Worm (Caenorhabditis elegans) whole organism, L1 larva: ENCODE results near the gene C45G7.4.
A peak's percentile ranks its signal among the peaks of the same experiment; 100 is the strongest.

Experiments used
- C04F5.9 ChIP-seq: sonication (generic microtip); optimal IDR thresholded peaks from 2 replicates; lab custom pipeline; 2016; ENCODE audit warnings: missing genetic modification characterization, missing compliant biosample characterization
- C16A3.4 ChIP-seq: fragments of 150-350 bp; optimal IDR thresholded peaks from 2 replicates; lab custom pipeline; 2014; ENCODE audit warnings: missing biosample characterization, missing genetic modification characterization
- ama-1 ChIP-seq: fragments of 150-350 bp; optimal IDR thresholded peaks from 2 replicates; lab custom pipeline; 2014
- blmp-1 ChIP-seq: fragments of 150-350 bp; optimal IDR thresholded peaks from 2 replicates; lab custom pipeline; 2014; ENCODE audit warnings: missing biosample characterization, missing genetic modification characterization
- ceh-63 ChIP-seq: fragments of 200-800 bp; sonication (Bioruptor generic); optimal IDR thresholded peaks from 2 replicates; lab custom pipeline; 2018; ENCODE audit warnings: mild to moderate bottlenecking, missing genetic modification characterization, missing compliant biosample characterization
- ceh-90 ChIP-seq: sonication (generic microtip); optimal IDR thresholded peaks from 2 replicates; lab custom pipeline; 2016; ENCODE audit warnings: missing genetic modification characterization, missing compliant biosample characterization
- dpl-1 ChIP-seq, 3 experiments: fragments of 150-350 bp in 2 of 3; sonication (generic microtip) in 1 of 3; optimal IDR thresholded peaks; 2 replicates each; lab custom pipeline; 2014 to 2017; ENCODE audit warnings: missing biosample characterization in 3 of 3, missing genetic modification characterization in 3 of 3, missing genetic modification reagents in 3 of 3
- dsc-1 ChIP-seq: sonication (generic microtip); optimal IDR thresholded peaks from 2 replicates; lab custom pipeline; 2016; ENCODE audit warnings: mild to moderate bottlenecking, missing genetic modification characterization, missing compliant biosample characterization
- efl-1 ChIP-seq, 4 experiments: fragments of 150-350 bp; optimal IDR thresholded peaks in 3 of 4; peaks in 1 of 4; 1 replicate in 1 of 4; 2 replicates in 3 of 4; lab custom pipeline; 2014; ENCODE audit warnings: missing biosample characterization in 2 of 4, missing genetic modification characterization in 2 of 4, missing genetic modification reagents in 2 of 4
- elt-2 ChIP-seq: sonication (generic microtip); optimal IDR thresholded peaks from 2 replicates; lab custom pipeline; 2016; ENCODE audit warnings: missing genetic modification characterization, mild to moderate bottlenecking, inconsistent platforms, missing compliant biosample characterization, missing genetic modification reagents
- fkh-10 ChIP-seq: sonication (generic microtip); optimal IDR thresholded peaks from 2 replicates; lab custom pipeline; 2017; ENCODE audit warnings: missing biosample characterization, missing genetic modification reagents, missing genetic modification characterization
- fkh-8 ChIP-seq: sonication (generic microtip); optimal IDR thresholded peaks from 2 replicates; lab custom pipeline; 2016; ENCODE audit warnings: mild to moderate bottlenecking, missing genetic modification characterization, missing compliant biosample characterization
- grh-1 ChIP-seq: fragments of 200-800 bp; sonication (Bioruptor generic); IDR thresholded peaks from 2 replicates; pipeline ENCODE4 v1.3.6; 2022; ENCODE audit warnings: missing genetic modification reagents, missing genetic modification characterization, missing compliant biosample characterization
- hlh-17 ChIP-seq: fragments of 200-800 bp; sonication (Bioruptor generic); optimal IDR thresholded peaks from 2 replicates; lab custom pipeline; 2018; ENCODE audit warnings: missing genetic modification characterization, mild to moderate bottlenecking, missing compliant biosample characterization, moderate library complexity, borderline replicate concordance
- hlh-4 ChIP-seq: sonication (generic microtip); optimal IDR thresholded peaks from 2 replicates; lab custom pipeline; 2016; ENCODE audit warnings: mild to moderate bottlenecking, missing genetic modification characterization, missing compliant biosample characterization
- isw-1 ChIP-seq: fragments of 200-800 bp; sonication (Bioruptor generic); IDR thresholded peaks from 2 replicates; pipeline ENCODE4 v1.3.6; 2022; ENCODE audit warnings: missing genetic modification characterization, missing compliant biosample characterization
- lin-13 ChIP-seq: fragments of 150-350 bp; optimal IDR thresholded peaks from 2 replicates; lab custom pipeline; 2014; ENCODE audit warnings: missing biosample characterization, missing genetic modification reagents, missing genetic modification characterization
- lin-14 ChIP-seq: fragments of 200-800 bp; sonication (Bioruptor generic); optimal IDR thresholded peaks from 2 replicates; lab custom pipeline; 2018; ENCODE audit warnings: mild to moderate bottlenecking, missing genetic modification characterization, moderate library complexity, missing compliant biosample characterization
- lin-15B ChIP-seq: fragments of 150-350 bp; sonication (generic microtip); optimal IDR thresholded peaks from 3 replicates; lab custom pipeline; 2014; ENCODE audit warnings: missing biosample characterization, missing genetic modification characterization
- lin-35 ChIP-seq, 2 experiments: fragments of 150-350 bp; optimal IDR thresholded peaks; 2 replicates each; lab custom pipeline; 2014; ENCODE audit warnings: missing biosample characterization in 2 of 2, missing genetic modification characterization in 2 of 2, missing genetic modification reagents in 2 of 2
- lin-39 ChIP-seq: fragments of 150-350 bp; optimal IDR thresholded peaks from 2 replicates; lab custom pipeline; 2014; ENCODE audit warnings: missing biosample characterization, missing genetic modification reagents, missing genetic modification characterization
- lir-3 ChIP-seq: sonication (generic microtip); optimal IDR thresholded peaks from 2 replicates; lab custom pipeline; 2016; ENCODE audit warnings: mild to moderate bottlenecking, missing genetic modification characterization, moderate library complexity, missing compliant biosample characterization; ENCODE audit not compliant: poor library complexity
- mab-9 ChIP-seq: fragments of 200-800 bp; sonication (Bioruptor generic); IDR thresholded peaks from 2 replicates; pipeline ENCODE4 v1.3.6; 2022; ENCODE audit warnings: missing genetic modification reagents, missing genetic modification characterization, missing compliant biosample characterization
- mdl-1 ChIP-seq, 2 experiments: fragments of 150-350 bp; optimal IDR thresholded peaks; 2 replicates each; lab custom pipeline; 2014 to 2017; ENCODE audit warnings: missing biosample characterization in 2 of 2, missing genetic modification characterization in 2 of 2, inconsistent platforms in 1 of 2
- mep-1 ChIP-seq: fragments of 150-350 bp; optimal IDR thresholded peaks from 2 replicates; lab custom pipeline; 2014; ENCODE audit warnings: missing biosample characterization, missing genetic modification characterization
- nhr-12 ChIP-seq: sonication (generic microtip); optimal IDR thresholded peaks from 2 replicates; lab custom pipeline; 2017; ENCODE audit warnings: missing biosample characterization, missing genetic modification characterization
- nhr-20 ChIP-seq: sonication (generic microtip); optimal IDR thresholded peaks from 2 replicates; lab custom pipeline; 2016; ENCODE audit warnings: mild to moderate bottlenecking, missing genetic modification characterization, missing compliant biosample characterization
- nhr-237 ChIP-seq: fragments of 150-350 bp; optimal IDR thresholded peaks from 2 replicates; lab custom pipeline; 2014; ENCODE audit warnings: missing biosample characterization, missing genetic modification characterization
- nhr-28 ChIP-seq: fragments of 150-350 bp; optimal IDR thresholded peaks from 2 replicates; lab custom pipeline; 2014; ENCODE audit warnings: missing biosample characterization, missing genetic modification characterization
- nhr-47 ChIP-seq: sonication (generic microtip); optimal IDR thresholded peaks from 2 replicates; lab custom pipeline; 2016; ENCODE audit warnings: mild to moderate bottlenecking, missing genetic modification characterization, moderate library complexity, missing compliant biosample characterization
- nhr-71 ChIP-seq: sonication (generic microtip); optimal IDR thresholded peaks from 2 replicates; lab custom pipeline; 2016; ENCODE audit warnings: mild to moderate bottlenecking, missing genetic modification characterization, moderate library complexity, missing compliant biosample characterization
- nhr-76 ChIP-seq: sonication (generic microtip); optimal IDR thresholded peaks from 2 replicates; lab custom pipeline; 2017; ENCODE audit warnings: missing biosample characterization, missing genetic modification characterization
- nhr-85 ChIP-seq: sonication (generic microtip); peaks from one replicate; lab custom pipeline; 2016; ENCODE audit warnings: missing genetic modification characterization, inconsistent platforms, missing compliant biosample characterization
- nhr-90 ChIP-seq: sonication (generic microtip); optimal IDR thresholded peaks from 2 replicates; lab custom pipeline; 2016; ENCODE audit warnings: mild to moderate bottlenecking, missing genetic modification characterization, missing compliant biosample characterization; ENCODE audit not compliant: poor library complexity
- pqm-1 ChIP-seq: sonication (generic microtip); optimal IDR thresholded peaks from 3 replicates; lab custom pipeline; 2017; ENCODE audit warnings: missing biosample characterization, missing genetic modification characterization
- snpc-4 ChIP-seq: fragments of 150-350 bp; optimal IDR thresholded peaks from 2 replicates; lab custom pipeline; 2014; ENCODE audit warnings: missing biosample characterization, missing genetic modification characterization
- snu-23 ChIP-seq: sonication (generic microtip); optimal IDR thresholded peaks from 2 replicates; lab custom pipeline; 2016; ENCODE audit warnings: missing genetic modification characterization, missing compliant biosample characterization
- sox-4 ChIP-seq: sonication (generic microtip); optimal IDR thresholded peaks from 2 replicates; lab custom pipeline; 2016; ENCODE audit warnings: missing genetic modification characterization, missing compliant biosample characterization
- sptf-1 ChIP-seq: fragments of 150-350 bp; optimal IDR thresholded peaks from 2 replicates; lab custom pipeline; 2014; ENCODE audit warnings: missing biosample characterization, missing genetic modification characterization
- swsn-7 ChIP-seq: sonication (generic microtip); optimal IDR thresholded peaks from 2 replicates; lab custom pipeline; 2016; ENCODE audit warnings: missing genetic modification characterization, missing compliant biosample characterization
- tbx-2 ChIP-seq: sonication (generic microtip); optimal IDR thresholded peaks from 2 replicates; lab custom pipeline; 2016; ENCODE audit warnings: missing genetic modification characterization, missing compliant biosample characterization
- tlp-1 ChIP-seq: fragments of 150-350 bp; optimal IDR thresholded peaks from 2 replicates; lab custom pipeline; 2014; ENCODE audit warnings: missing biosample characterization, missing genetic modification characterization
- unc-30 ChIP-seq: sonication (generic microtip); optimal IDR thresholded peaks from 2 replicates; lab custom pipeline; 2017; ENCODE audit warnings: missing biosample characterization, missing genetic modification characterization
- unc-62 ChIP-seq: fragments of 150-350 bp; optimal IDR thresholded peaks from 2 replicates; lab custom pipeline; 2014; ENCODE audit warnings: missing biosample characterization, missing genetic modification reagents, missing genetic modification characterization
- unc-86 ChIP-seq: sonication (generic microtip); optimal IDR thresholded peaks from 2 replicates; lab custom pipeline; 2016; ENCODE audit warnings: missing genetic modification characterization, missing compliant biosample characterization
- unc-98 ChIP-seq: fragments of 200-800 bp; sonication (Bioruptor generic); IDR thresholded peaks from 2 replicates; pipeline ENCODE4 v1.3.6; 2022; ENCODE audit warnings: missing genetic modification characterization, missing compliant biosample characterization
- xbp-1 ChIP-seq: sonication (generic microtip); optimal IDR thresholded peaks from 2 replicates; lab custom pipeline; 2016; ENCODE audit warnings: missing genetic modification characterization, missing compliant biosample characterization
- ztf-11 ChIP-seq, 2 experiments: sonication (generic microtip); optimal IDR thresholded peaks; 2 replicates each; lab custom pipeline; 2016 to 2017; ENCODE audit warnings: missing genetic modification characterization in 2 of 2, missing biosample characterization in 1 of 2, missing compliant biosample characterization in 1 of 2

The C45G7.4 gene

DNA sequence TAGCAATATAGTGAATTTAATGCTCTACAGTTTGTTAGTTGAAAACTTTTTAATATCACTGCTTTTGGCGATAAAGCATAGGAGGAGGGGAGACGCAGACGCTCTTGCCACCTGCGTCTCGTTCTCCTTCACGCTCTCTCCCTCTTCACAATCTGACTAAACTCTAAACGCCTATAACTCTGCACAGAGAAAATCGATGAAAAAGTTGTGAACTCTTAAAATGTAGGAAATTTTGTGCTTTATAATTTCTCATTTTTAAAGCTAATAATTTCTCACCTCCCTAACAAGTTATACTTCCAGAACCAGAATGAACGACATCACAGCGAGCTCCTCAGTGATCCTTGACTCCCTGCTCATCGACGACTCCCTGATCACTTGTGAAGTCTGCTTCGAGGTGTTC is at the start of gene C45G7.4:
Gene C45G7.4 (plus strand): TSS at position 301 of the 400 bp plus-strand sequence.
- TF ChIP-seq sptf-1 (tag; lab: Kevin White, UChicago) (no peak), swsn-7 (no peak), lin-14 (GFP tag; lab: Kevin White, UChicago) (no peak), ztf-11 (tag; optimal IDR thresholded peaks at IDR 0.05; lab: Kevin White, UChicago) (no peak), unc-30 (tag; lab: Kevin White, UChicago) (no peak), lin-13 (GFP tag; lab: Kevin White, UChicago) (no peak), tlp-1 (tag; lab: Kevin White, UChicago) (no peak), sox-4 (tag; lab: Kevin White, UChicago) (no peak), lir-3 (tag; lab: Kevin White, UChicago) (no peak), nhr-47 (no peak), nhr-20 (tag; lab: Kevin White, UChicago) (no peak), lin-15B (tag; lab: Kevin White, UChicago) (no peak), nhr-76 (no peak), dsc-1 (tag; lab: Kevin White, UChicago) (no peak), snu-23 (GFP tag; lab: Kevin White, UChicago) (no peak), pqm-1 (tag; lab: Kevin White, UChicago) (no peak), unc-98 (no peak)

DNA sequence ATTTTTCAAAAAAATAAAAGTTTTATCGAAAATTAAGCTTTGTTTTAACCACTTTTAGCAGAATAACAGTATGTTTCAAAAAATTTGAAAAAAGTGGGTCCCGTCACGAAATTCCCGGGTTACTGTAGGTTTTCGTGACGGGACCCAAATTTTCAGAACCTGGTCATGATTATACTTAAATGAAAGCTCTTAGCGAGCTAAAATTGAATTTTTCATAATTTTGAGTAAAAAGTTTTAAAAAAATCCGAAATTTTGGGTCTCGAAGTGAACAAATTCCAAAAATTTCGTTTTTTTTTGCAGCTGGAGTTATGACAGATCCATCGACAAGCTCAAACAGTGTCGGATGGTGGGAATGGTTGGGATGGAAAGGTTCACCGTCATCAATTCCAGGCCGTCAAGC is 49.1 kb upstream of the C45G7.4 start, which contains the start of gene Y38F2AR.3:
Gene Y38F2AR.3 (plus strand): TSS at position 301 of the 400 bp plus-strand sequence.
- no peak for TF ChIP-seq nhr-28 (tag; lab: Kevin White, UChicago)
- no peak for TF ChIP-seq nhr-90 (tag; lab: Kevin White, UChicago)
- no peak for TF ChIP-seq nhr-71 (tag; lab: Kevin White, UChicago)
- TF ChIP-seq lin-39 (tag; lab: Kevin White, UChicago) = no peak
- TF ChIP-seq xbp-1 (tag; lab: Kevin White, UChicago) = no peak
- TF ChIP-seq tbx-2 (tag; lab: Kevin White, UChicago) = no peak
- TF ChIP-seq dpl-1 (GFP tag; optimal IDR thresholded peaks at IDR 0.05; lab: Kevin White, UChicago) = no peak
- TF ChIP-seq lin-15B (tag; lab: Kevin White, UChicago) = no peak
- no peak for TF ChIP-seq elt-2 (tag; lab: Kevin White, UChicago)
- TF ChIP-seq ceh-63 (GFP tag; lab: Kevin White, UChicago) = no peak
- TF ChIP-seq ceh-90 (tag; lab: Kevin White, UChicago) = no peak
- TF ChIP-seq grh-1 (GFP tag; lab: Robert Waterston, UW) = no peak
- no peak for TF ChIP-seq ama-1 (lab: Kevin White, UChicago)
- TF ChIP-seq hlh-4 = no peak
- no peak for TF ChIP-seq C16A3.4 (tag; lab: Kevin White, UChicago)
- no peak for TF ChIP-seq mab-9 (GFP tag; lab: Robert Waterston, UW)
- TF ChIP-seq fkh-10 (GFP tag; lab: Kevin White, UChicago) = no peak
- no peak for TF ChIP-seq unc-86 (tag; lab: Kevin White, UChicago)
- TF ChIP-seq, all 84 proteins: peak for 0

DNA sequence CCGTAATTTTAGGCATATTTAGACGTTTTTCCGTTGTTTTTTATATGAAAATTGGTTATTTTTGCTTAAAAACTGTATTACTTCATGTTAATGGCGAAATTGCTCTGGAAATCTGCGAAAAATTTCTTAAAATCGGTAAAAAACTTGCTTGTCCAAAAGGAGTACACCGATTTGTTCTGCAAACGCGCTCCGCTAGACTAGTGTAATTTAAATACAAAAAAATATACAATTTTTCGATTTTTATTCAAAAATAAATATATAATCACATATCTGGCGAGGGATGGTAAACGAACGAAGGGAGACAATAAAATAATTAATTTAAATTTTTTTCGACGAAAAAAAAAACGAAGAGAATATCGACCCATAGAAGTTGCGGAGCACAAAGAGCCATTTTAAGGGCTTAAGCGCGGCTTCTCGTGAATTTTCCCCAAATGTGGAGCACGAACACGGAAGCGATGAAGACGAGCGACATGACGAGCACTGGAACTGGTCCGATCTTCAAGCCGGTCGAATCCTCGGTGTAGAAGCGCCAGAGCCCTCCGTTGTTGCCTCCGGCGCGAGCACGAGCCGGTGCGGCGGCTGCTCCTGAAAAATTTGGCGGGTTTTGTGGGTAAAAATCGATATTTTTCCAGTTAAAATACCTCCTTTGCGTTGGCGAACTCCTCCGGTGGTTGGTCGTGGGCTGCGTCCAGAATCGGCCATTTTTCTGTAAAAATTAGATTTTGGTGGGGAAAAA is 44.7 kb upstream of the C45G7.4 start, which contains the start of gene sec-61.B:
Gene sec-61.B (minus strand): TSS at position 706 of the 736 bp plus-strand sequence.
- TF ChIP-seq efl-1 (optimal IDR thresholded peaks at IDR 0.05; lab: Kevin White, UChicago) (peak in 1 of 2 experiments; percentile 17), efl-1 (GFP tag; optimal IDR thresholded peaks at IDR 0.05 in 1 of 2; lab: Kevin White, UChicago) (peak; percentile 17 to 52), fkh-8 (tag; lab: Kevin White, UChicago) (no peak), C04F5.9 (tag; lab: Kevin White, UChicago) (no peak), lin-14 (GFP tag; lab: Kevin White, UChicago) (no peak), blmp-1 (tag; lab: Kevin White, UChicago) (no peak), hlh-17 (GFP tag; lab: Kevin White, UChicago) (no peak), snu-23 (GFP tag; lab: Kevin White, UChicago) (peak; percentile 15), nhr-90 (tag; lab: Kevin White, UChicago) (peak; percentile 43), nhr-20 (tag; lab: Kevin White, UChicago) (no peak), nhr-71 (tag; lab: Kevin White, UChicago) (peak; percentile 49), nhr-85 (peak; percentile 67), isw-1 (no peak), ceh-63 (GFP tag; lab: Kevin White, UChicago) (no peak), unc-62 (GFP tag; lab: Kevin White, UChicago) (no peak), mep-1 (tag; lab: Kevin White, UChicago) (no peak), nhr-47 (peak; percentile 36), lin-35 (GFP tag; optimal IDR thresholded peaks at IDR 0.05; lab: Kevin White, UChicago) (peak in 1 of 2 experiments; percentile 9), mdl-1 (tag; optimal IDR thresholded peaks at IDR 0.05; lab: Kevin White, UChicago) (no peak), snpc-4 (no peak), nhr-237 (no peak), nhr-12 (tag; lab: Kevin White, UChicago) (no peak), lin-39 (tag; lab: Kevin White, UChicago) (peak; percentile 8)
